Worm (Caenorhabditis elegans) whole organism, L1 larva: ENCODE measurements around the gene ptr-24.

Experiments
- C34B4.2 ChIP-seq: sonication (generic microtip); optimal IDR thresholded peaks from 2 replicates; lab custom pipeline; 2017; ENCODE audit warnings: mild to moderate bottlenecking, missing genetic modification characterization, missing compliant biosample characterization
- F16B12.6 ChIP-seq: fragments of 150-350 bp; optimal IDR thresholded peaks from 2 replicates; lab custom pipeline; 2014; ENCODE audit warnings: missing biosample characterization, missing genetic modification characterization
- Y116A8C.19 ChIP-seq: sonication (generic microtip); optimal IDR thresholded peaks from 2 replicates; lab custom pipeline; 2016; ENCODE audit warnings: missing compliant biosample characterization, missing genetic modification characterization, borderline replicate concordance
- aha-1 ChIP-seq: fragments of 150-350 bp; optimal IDR thresholded peaks from 2 replicates; lab custom pipeline; 2014; ENCODE audit warnings: missing biosample characterization, missing genetic modification characterization
- ama-1 ChIP-seq: fragments of 150-350 bp; optimal IDR thresholded peaks from 2 replicates; lab custom pipeline; 2014
- ceh-63 ChIP-seq: fragments of 200-800 bp; sonication (Bioruptor generic); optimal IDR thresholded peaks from 2 replicates; lab custom pipeline; 2018; ENCODE audit warnings: mild to moderate bottlenecking, missing genetic modification characterization, missing compliant biosample characterization
- ceh-82 ChIP-seq, 3 experiments: fragments of 150-350 bp in 1 of 3; sonication (generic microtip) in 2 of 3; optimal IDR thresholded peaks; 2 replicates each; lab custom pipeline; 2014 to 2017; ENCODE audit warnings: missing biosample characterization in 3 of 3, missing genetic modification characterization in 3 of 3
- ceh-88 ChIP-seq: fragments of 200-800 bp; sonication (Bioruptor generic); IDR thresholded peaks from 2 replicates; pipeline ENCODE4 v1.3.6; 2022; ENCODE audit warnings: missing genetic modification characterization, missing compliant biosample characterization
- ceh-90 ChIP-seq: sonication (generic microtip); optimal IDR thresholded peaks from 2 replicates; lab custom pipeline; 2016; ENCODE audit warnings: missing genetic modification characterization, missing compliant biosample characterization
- dsc-1 ChIP-seq: sonication (generic microtip); optimal IDR thresholded peaks from 2 replicates; lab custom pipeline; 2016; ENCODE audit warnings: mild to moderate bottlenecking, missing genetic modification characterization, missing compliant biosample characterization
- efl-1 ChIP-seq, 4 experiments: fragments of 150-350 bp; optimal IDR thresholded peaks in 3 of 4; peaks in 1 of 4; 1 replicate in 1 of 4; 2 replicates in 3 of 4; lab custom pipeline; 2014; ENCODE audit warnings: missing biosample characterization in 2 of 4, missing genetic modification characterization in 2 of 4, missing genetic modification reagents in 2 of 4
- elt-2 ChIP-seq: sonication (generic microtip); optimal IDR thresholded peaks from 2 replicates; lab custom pipeline; 2016; ENCODE audit warnings: missing genetic modification characterization, mild to moderate bottlenecking, inconsistent platforms, missing compliant biosample characterization, missing genetic modification reagents
- elt-3 ChIP-seq, 6 experiments: fragments of 150-350 bp in 1 of 6; sonication (generic microtip); optimal IDR thresholded peaks; 2 replicates each; lab custom pipeline; 2017 to 2018; ENCODE audit warnings: missing biosample characterization in 6 of 6, missing genetic modification characterization in 6 of 6, inconsistent platforms in 1 of 6
- fkh-8 ChIP-seq: sonication (generic microtip); optimal IDR thresholded peaks from 2 replicates; lab custom pipeline; 2016; ENCODE audit warnings: mild to moderate bottlenecking, missing genetic modification characterization, missing compliant biosample characterization
- fos-1 ChIP-seq: fragments of 150-350 bp; optimal IDR thresholded peaks from 2 replicates; lab custom pipeline; 2014; ENCODE audit warnings: missing biosample characterization, missing genetic modification characterization
- grh-1 ChIP-seq: fragments of 200-800 bp; sonication (Bioruptor generic); IDR thresholded peaks from 2 replicates; pipeline ENCODE4 v1.3.6; 2022; ENCODE audit warnings: missing genetic modification reagents, missing genetic modification characterization, missing compliant biosample characterization
- hpl-2 ChIP-seq: fragments of 150-350 bp; optimal IDR thresholded peaks from 2 replicates; lab custom pipeline; 2014; ENCODE audit warnings: missing biosample characterization, missing genetic modification reagents, missing genetic modification characterization
- irx-1 ChIP-seq: sonication (generic microtip); optimal IDR thresholded peaks from 2 replicates; lab custom pipeline; 2016; ENCODE audit warnings: missing genetic modification characterization, missing compliant biosample characterization
- lin-14 ChIP-seq: fragments of 200-800 bp; sonication (Bioruptor generic); optimal IDR thresholded peaks from 2 replicates; lab custom pipeline; 2018; ENCODE audit warnings: mild to moderate bottlenecking, missing genetic modification characterization, moderate library complexity, missing compliant biosample characterization
- lir-3 ChIP-seq: sonication (generic microtip); optimal IDR thresholded peaks from 2 replicates; lab custom pipeline; 2016; ENCODE audit warnings: mild to moderate bottlenecking, missing genetic modification characterization, moderate library complexity, missing compliant biosample characterization; ENCODE audit not compliant: poor library complexity
- mab-9 ChIP-seq: fragments of 200-800 bp; sonication (Bioruptor generic); IDR thresholded peaks from 2 replicates; pipeline ENCODE4 v1.3.6; 2022; ENCODE audit warnings: missing genetic modification reagents, missing genetic modification characterization, missing compliant biosample characterization
- mef-2 ChIP-seq: fragments of 150-350 bp; optimal IDR thresholded peaks from 2 replicates; lab custom pipeline; 2014; ENCODE audit warnings: missing biosample characterization, missing genetic modification characterization
- nhr-19 ChIP-seq: fragments of 200-800 bp; sonication (Bioruptor generic); conservative IDR thresholded peaks from 2 replicates; pipeline ENCODE4 v1.3.6; 2022; ENCODE audit warnings: missing genetic modification characterization, missing compliant biosample characterization
- nhr-20 ChIP-seq: sonication (generic microtip); optimal IDR thresholded peaks from 2 replicates; lab custom pipeline; 2016; ENCODE audit warnings: mild to moderate bottlenecking, missing genetic modification characterization, missing compliant biosample characterization
- nhr-47 ChIP-seq: sonication (generic microtip); optimal IDR thresholded peaks from 2 replicates; lab custom pipeline; 2016; ENCODE audit warnings: mild to moderate bottlenecking, missing genetic modification characterization, moderate library complexity, missing compliant biosample characterization
- nhr-71 ChIP-seq: sonication (generic microtip); optimal IDR thresholded peaks from 2 replicates; lab custom pipeline; 2016; ENCODE audit warnings: mild to moderate bottlenecking, missing genetic modification characterization, moderate library complexity, missing compliant biosample characterization
- nhr-85 ChIP-seq: sonication (generic microtip); peaks from one replicate; lab custom pipeline; 2016; ENCODE audit warnings: missing genetic modification characterization, inconsistent platforms, missing compliant biosample characterization
- nhr-90 ChIP-seq: sonication (generic microtip); optimal IDR thresholded peaks from 2 replicates; lab custom pipeline; 2016; ENCODE audit warnings: mild to moderate bottlenecking, missing genetic modification characterization, missing compliant biosample characterization; ENCODE audit not compliant: poor library complexity
- pag-3 ChIP-seq: sonication (generic microtip); optimal IDR thresholded peaks from 2 replicates; lab custom pipeline; 2017; ENCODE audit warnings: missing genetic modification characterization, mild to moderate bottlenecking, missing compliant biosample characterization, antibody characterized with exemption, borderline replicate concordance; ENCODE audit not compliant: insufficient read depth
- pax-3 ChIP-seq: fragments of 200-800 bp; sonication (Bioruptor generic); optimal IDR thresholded peaks from 2 replicates; lab custom pipeline; 2018; ENCODE audit warnings: mild to moderate bottlenecking, missing genetic modification characterization, moderate library complexity, missing compliant biosample characterization
- pqm-1 ChIP-seq: sonication (generic microtip); optimal IDR thresholded peaks from 3 replicates; lab custom pipeline; 2017; ENCODE audit warnings: missing biosample characterization, missing genetic modification characterization
- rnt-1 ChIP-seq: sonication (generic microtip); optimal IDR thresholded peaks from 2 replicates; lab custom pipeline; 2016; ENCODE audit warnings: mild to moderate bottlenecking, missing genetic modification characterization, moderate library complexity, missing compliant biosample characterization
- snu-23 ChIP-seq: sonication (generic microtip); optimal IDR thresholded peaks from 2 replicates; lab custom pipeline; 2016; ENCODE audit warnings: missing genetic modification characterization, missing compliant biosample characterization
- sptf-1 ChIP-seq: fragments of 150-350 bp; optimal IDR thresholded peaks from 2 replicates; lab custom pipeline; 2014; ENCODE audit warnings: missing biosample characterization, missing genetic modification characterization
- sup-37 ChIP-seq: fragments of 200-800 bp; sonication (Bioruptor generic); optimal IDR thresholded peaks from 2 replicates; lab custom pipeline; 2018; ENCODE audit warnings: mild to moderate bottlenecking, missing genetic modification characterization, missing compliant biosample characterization
- swsn-7 ChIP-seq: sonication (generic microtip); optimal IDR thresholded peaks from 2 replicates; lab custom pipeline; 2016; ENCODE audit warnings: missing genetic modification characterization, missing compliant biosample characterization
- unc-130 ChIP-seq: fragments of 150-350 bp; optimal IDR thresholded peaks from 2 replicates; lab custom pipeline; 2017; ENCODE audit warnings: missing biosample characterization, missing genetic modification characterization, inconsistent platforms
- unc-62 ChIP-seq: fragments of 150-350 bp; optimal IDR thresholded peaks from 2 replicates; lab custom pipeline; 2014; ENCODE audit warnings: missing biosample characterization, missing genetic modification reagents, missing genetic modification characterization
- unc-86 ChIP-seq: sonication (generic microtip); optimal IDR thresholded peaks from 2 replicates; lab custom pipeline; 2016; ENCODE audit warnings: missing genetic modification characterization, missing compliant biosample characterization
- unc-98 ChIP-seq: fragments of 200-800 bp; sonication (Bioruptor generic); IDR thresholded peaks from 2 replicates; pipeline ENCODE4 v1.3.6; 2022; ENCODE audit warnings: missing genetic modification characterization, missing compliant biosample characterization
- zag-1 ChIP-seq: fragments of 150-350 bp; optimal IDR thresholded peaks from 2 replicates; lab custom pipeline; 2014; ENCODE audit warnings: missing biosample characterization, missing genetic modification characterization
- ztf-4 ChIP-seq: fragments of 150-350 bp; optimal IDR thresholded peaks from 2 replicates; lab custom pipeline; 2014; ENCODE audit warnings: missing biosample characterization, missing genetic modification characterization

The ptr-24 gene

ce11 chrX:13323697-13324096, 14.1 kb upstream of the ptr-24 start (continued):
- no peak for TF ChIP-seq unc-86 (tag; lab: Kevin White, UChicago)

ce11 chrX:13324326-13324725, 13.5 kb upstream of the ptr-24 start:
- TF ChIP-seq dsc-1 (tag; lab: Kevin White, UChicago) (no peak), elt-3 (tag; optimal IDR thresholded peaks at IDR 0.05; lab: Kevin White, UChicago) (peak in 3 of 6 experiments; percentile 19 to 43 (median 37)), nhr-90 (tag; lab: Kevin White, UChicago) (peak; percentile 11), nhr-85 (tag; lab: Kevin White, UChicago) (peak; percentile 85), hpl-2 (no peak), elt-2 (tag; lab: Kevin White, UChicago) (peak; percentile 2), lir-3 (tag; lab: Kevin White, UChicago) (no peak), ceh-88 (GFP tag; lab: Robert Waterston, UW) (no peak), Y116A8C.19 (tag; lab: Kevin White, UChicago) (no peak), sptf-1 (tag; lab: Kevin White, UChicago) (no peak), efl-1 (optimal IDR thresholded peaks at IDR 0.05; lab: Kevin White, UChicago) (no peak), efl-1 (GFP tag; optimal IDR thresholded peaks at IDR 0.05 in 1 of 2; lab: Kevin White, UChicago) (no peak), fkh-8 (tag; lab: Kevin White, UChicago) (no peak), aha-1 (tag; lab: Kevin White, UChicago) (no peak), pqm-1 (tag; lab: Kevin White, UChicago) (no peak), irx-1 (no peak), unc-130 (tag; lab: Kevin White, UChicago) (peak; percentile 7), F16B12.6 (tag; lab: Kevin White, UChicago) (no peak), zag-1 (tag; lab: Kevin White, UChicago) (no peak), ama-1 (lab: Kevin White, UChicago) (no peak), ceh-63 (GFP tag; lab: Kevin White, UChicago) (no peak), mab-9 (GFP tag; lab: Robert Waterston, UW) (no peak), grh-1 (peak; percentile 59), swsn-7 (tag; lab: Kevin White, UChicago) (no peak), C34B4.2 (tag; lab: Kevin White, UChicago) (no peak), snu-23 (GFP tag; lab: Kevin White, UChicago) (peak; percentile 12), nhr-71 (peak; percentile 58), nhr-19 (GFP tag; lab: Robert Waterston, UW) (0 out of 2 replicates have a peak, but pooled peaks have one; percentile 6), fos-1 (tag; lab: Kevin White, UChicago) (no peak), ceh-90 (tag; lab: Kevin White, UChicago) (no peak), ceh-82 (tag; optimal IDR thresholded peaks at IDR 0.05; lab: Kevin White, UChicago) (no peak), unc-98 (GFP tag; lab: Robert Waterston, UW) (no peak), mef-2 (tag; lab: Kevin White, UChicago) (no peak), unc-62 (GFP tag; lab: Kevin White, UChicago) (no peak), nhr-47 (tag; lab: Kevin White, UChicago) (no peak), pax-3 (tag; lab: Kevin White, UChicago) (no peak), rnt-1 (tag; lab: Kevin White, UChicago) (peak; percentile 3), sup-37 (GFP tag; lab: Kevin White, UChicago) (no peak), lin-14 (GFP tag; lab: Kevin White, UChicago) (peak; percentile 40), nhr-20 (tag; lab: Kevin White, UChicago) (peak; percentile 42), ztf-4 (tag; lab: Kevin White, UChicago) (no peak), pag-3 (tag; lab: Kevin White, UChicago) (peak; percentile 30)
